Fruit fly (Drosophila melanogaster): ENCODE data around the gene CG15628.

CG15628 gene

dm6 chr2L:4850356-4850755 lies 28.8 kb downstream of the CG15628 start, which contains the start of the genes mRpS2 and Mon1 (continued):
- TF ChIP-seq Nf-YB (GFP tag; optimal IDR thresholded peaks at IDR 0.05) (peak; percentile 74), CG3163 (GFP tag; optimal IDR thresholded peaks at IDR 0.05) (no peak), zfh2 (GFP tag; optimal IDR thresholded peaks at IDR 0.05) (peak; percentile 84), ara (GFP tag; IDR thresholded peaks at IDR 0.05) (peak; percentile 96), kah (GFP tag; optimal IDR thresholded peaks at IDR 0.05) (peak; percentile 70), CG6765 (GFP tag; optimal IDR thresholded peaks at IDR 0.05) (peak; percentile 87), wdn (GFP tag; IDR thresholded peaks at IDR 0.05) (peak; percentile 92), disco-r (GFP tag; optimal IDR thresholded peaks at IDR 0.05) (peak; percentile 11), CG11504 (tag; optimal IDR thresholded peaks at IDR 0.05) (peak; percentile 93), CG8388 (GFP tag; optimal IDR thresholded peaks at IDR 0.05) (peak; percentile 92), gcm2 (GFP tag; optimal IDR thresholded peaks at IDR 0.05) (peak; percentile 58), rib (GFP tag; IDR thresholded peaks at IDR 0.05) (peak; percentile 89), E2f2 (GFP tag; IDR thresholded peaks at IDR 0.05) (peak; percentile 77), Myb (GFP tag; optimal IDR thresholded peaks at IDR 0.05) (peak; percentile 21), H2.0 (GFP tag; IDR thresholded peaks at IDR 0.05) (peak; percentile 95), pum (GFP tag; optimal IDR thresholded peaks at IDR 0.05) (peak; percentile 77), CG34224 (GFP tag; IDR thresholded peaks at IDR 0.05; ENCODE audit: partially characterized antibody) (peak; percentile 23; the same call in 2 of the 3 replicates), CG17359 (tag; optimal IDR thresholded peaks at IDR 0.05) (peak; percentile 97), CG10209 (GFP tag; optimal IDR thresholded peaks at IDR 0.05) (peak; percentile 94), Hr51 (GFP tag; optimal IDR thresholded peaks at IDR 0.05) (peak; percentile 87 to 96), bcd (GFP tag; optimal IDR thresholded peaks at IDR 0.05) (peak; percentile 94), sna (GFP tag; IDR thresholded peaks at IDR 0.05; ENCODE audit: partially characterized antibody) (no peak), CG12391 (tag; optimal IDR thresholded peaks at IDR 0.05) (peak; percentile 98), Nf-YC (tag; optimal IDR thresholded peaks at IDR 0.05) (peak; percentile 84), HLH4C (GFP tag; IDR thresholded peaks at IDR 0.05; ENCODE audit: partially characterized antibody) (no peak), Awh (GFP tag; IDR thresholded peaks at IDR 0.05) (peak; percentile 98), tin (GFP tag; optimal IDR thresholded peaks at IDR 0.05) (peak; percentile 95), CG17912 (GFP tag; optimal IDR thresholded peaks at IDR 0.05) (peak; percentile 39), CG3281 (GFP tag; optimal IDR thresholded peaks at IDR 0.05) (peak; percentile 95), exex (tag; optimal IDR thresholded peaks at IDR 0.05) (peak; percentile 84), org-1 (GFP tag; optimal IDR thresholded peaks at IDR 0.05) (peak; percentile 84), CTCF (GFP tag; optimal IDR thresholded peaks at IDR 0.05) (peak; percentile 37), Doc2 (GFP tag; IDR thresholded peaks at IDR 0.05) (peak; percentile 73; the same call in 1 of the 2 replicates), CG15269 (tag; optimal IDR thresholded peaks at IDR 0.05) (peak; percentile 96), CG8478 (optimal IDR thresholded peaks at IDR 0.05) (no peak), CG13424 (tag; optimal IDR thresholded peaks at IDR 0.05) (peak; percentile 97), CG9817 (tag; optimal IDR thresholded peaks at IDR 0.05) (peak; percentile 94), CG1832 (GFP tag; optimal IDR thresholded peaks at IDR 0.05) (no peak), Spps (tag; optimal IDR thresholded peaks at IDR 0.05) (peak; percentile 94), dm (GFP tag; optimal IDR thresholded peaks at IDR 0.05) (peak; percentile 57), Doc3 (GFP tag; IDR thresholded peaks at IDR 0.05; ENCODE audit: partially characterized antibody) (no peak), D19B (GFP tag; optimal IDR thresholded peaks at IDR 0.05) (peak; percentile 87), bbx (GFP tag; IDR thresholded peaks at IDR 0.05; ENCODE audit: partially characterized antibody) (no peak), MTF-1 (GFP tag; optimal IDR thresholded peaks at IDR 0.05; ENCODE audit: borderline replicate concordance) (peak; percentile 84), CG30431 (GFP tag; optimal IDR thresholded peaks at IDR 0.05) (peak; percentile 89), jing (GFP tag; optimal IDR thresholded peaks at IDR 0.05) (no peak), CG2712 (tag; optimal IDR thresholded peaks at IDR 0.05) (peak; percentile 97), Hr3 (GFP tag; optimal IDR thresholded peaks at IDR 0.05) (peak; percentile 96), Dip3 (GFP tag; optimal IDR thresholded peaks at IDR 0.05) (peak; percentile 83), knrl (GFP tag; IDR thresholded peaks at IDR 0.05; ENCODE audit: partially characterized antibody) (no peak), CG3847 (GFP tag; IDR thresholded peaks at IDR 0.05) (peak; percentile 96)
